Worm (Caenorhabditis elegans) whole organism, L2 larva: ENCODE data around the gene chil-13.
"Not testable (repeated sequence)": the region's sequence is repeated elsewhere in the genome, so short reads cannot be mapped to it uniquely, and the experiment has no call there.

Experiments
- F13H6.1 ChIP-seq: sonication (generic microtip); optimal IDR thresholded peaks from 2 replicates; lab custom pipeline; 2016; ENCODE audit warnings: missing genetic modification characterization, missing compliant biosample characterization
- R02D3.7 ChIP-seq: fragments of 150-350 bp; optimal IDR thresholded peaks from 2 replicates; lab custom pipeline; 2014; ENCODE audit warnings: missing biosample characterization, missing genetic modification characterization
- Y55F3AM.14 ChIP-seq: fragments of 200-800 bp; sonication (Bioruptor generic); optimal IDR thresholded peaks from 2 replicates; lab custom pipeline; 2018; ENCODE audit warnings: mild to moderate bottlenecking, missing genetic modification characterization, missing compliant biosample characterization
- alr-1 ChIP-seq: fragments of 150-350 bp; optimal IDR thresholded peaks from 2 replicates; lab custom pipeline; 2014; ENCODE audit warnings: missing biosample characterization, missing genetic modification characterization
- aly-2 ChIP-seq: fragments of 150-350 bp; optimal IDR thresholded peaks from 2 replicates; lab custom pipeline; 2014; ENCODE audit warnings: missing biosample characterization, missing genetic modification characterization
- ama-1 ChIP-seq: fragments of 150-350 bp; optimal IDR thresholded peaks from 2 replicates; lab custom pipeline; 2018; ENCODE audit warnings: inconsistent platforms
- blmp-1 ChIP-seq: sonication (generic microtip); optimal IDR thresholded peaks from 2 replicates; lab custom pipeline; 2017; ENCODE audit warnings: missing genetic modification characterization, mild to moderate bottlenecking, missing compliant biosample characterization, antibody characterized with exemption, moderate library complexity; ENCODE audit not compliant: insufficient read depth
- ceh-16 ChIP-seq: fragments of 150-350 bp; optimal IDR thresholded peaks from 2 replicates; lab custom pipeline; 2014; ENCODE audit warnings: missing biosample characterization, missing genetic modification characterization
- ceh-82 ChIP-seq: fragments of 150-350 bp; optimal IDR thresholded peaks from 2 replicates; lab custom pipeline; 2014; ENCODE audit warnings: missing biosample characterization, missing genetic modification characterization
- crh-2 ChIP-seq: sonication (generic microtip); optimal IDR thresholded peaks from 2 replicates; lab custom pipeline; 2017; ENCODE audit warnings: missing biosample characterization, missing genetic modification characterization
- dmd-4 ChIP-seq: sonication (generic microtip); optimal IDR thresholded peaks from 2 replicates; lab custom pipeline; 2017; ENCODE audit warnings: missing biosample characterization, missing genetic modification characterization
- elt-3 ChIP-seq: sonication (generic microtip); optimal IDR thresholded peaks from 2 replicates; lab custom pipeline; 2017; ENCODE audit warnings: missing biosample characterization, missing genetic modification characterization
- fos-1 ChIP-seq: fragments of 150-350 bp; optimal IDR thresholded peaks from 2 replicates; lab custom pipeline; 2014; ENCODE audit warnings: missing biosample characterization, missing genetic modification characterization
- lin-13 ChIP-seq: fragments of 150-350 bp; optimal IDR thresholded peaks from 2 replicates; lab custom pipeline; 2014; ENCODE audit warnings: missing biosample characterization, missing genetic modification reagents, missing genetic modification characterization
- lin-39 ChIP-seq: fragments of 150-350 bp; optimal IDR thresholded peaks from 2 replicates; lab custom pipeline; 2014; ENCODE audit warnings: missing biosample characterization, missing genetic modification reagents, missing genetic modification characterization
- lsy-2 ChIP-seq, 2 experiments: fragments of 150-350 bp in 1 of 2; sonication (generic microtip) in 1 of 2; optimal IDR thresholded peaks; 2 replicates each; lab custom pipeline; 2014 to 2017; ENCODE audit warnings: missing biosample characterization in 2 of 2, missing genetic modification characterization in 2 of 2
- mab-5 ChIP-seq: fragments of 150-350 bp; optimal IDR thresholded peaks from 2 replicates; lab custom pipeline; 2014; ENCODE audit warnings: missing biosample characterization, missing genetic modification characterization
- mbf-1 ChIP-seq: sonication (generic microtip); optimal IDR thresholded peaks from 2 replicates; lab custom pipeline; 2017; ENCODE audit warnings: missing biosample characterization, missing genetic modification characterization
- mdl-1 ChIP-seq, 2 experiments: fragments of 150-350 bp in 1 of 2; sonication (generic microtip) in 1 of 2; optimal IDR thresholded peaks; 2 replicates each; lab custom pipeline; 2017; ENCODE audit warnings: missing biosample characterization in 2 of 2, missing genetic modification characterization in 2 of 2
- nhr-10 ChIP-seq: sonication (generic microtip); optimal IDR thresholded peaks from 2 replicates; lab custom pipeline; 2017; ENCODE audit warnings: missing biosample characterization, missing genetic modification characterization
- nhr-12 ChIP-seq: fragments of 150-350 bp; optimal IDR thresholded peaks from 2 replicates; lab custom pipeline; 2014; ENCODE audit warnings: missing biosample characterization, missing genetic modification characterization
- nhr-23 ChIP-seq: fragments of 150-350 bp; optimal IDR thresholded peaks from 2 replicates; lab custom pipeline; 2014; ENCODE audit warnings: missing biosample characterization, missing genetic modification reagents, missing genetic modification characterization
- nhr-237 ChIP-seq: fragments of 150-350 bp; optimal IDR thresholded peaks from 2 replicates; lab custom pipeline; 2014; ENCODE audit warnings: missing biosample characterization, missing genetic modification characterization
- peb-1 ChIP-seq: fragments of 150-350 bp; optimal IDR thresholded peaks from 2 replicates; lab custom pipeline; 2014; ENCODE audit warnings: missing biosample characterization, missing genetic modification characterization
- sem-4 ChIP-seq: fragments of 150-350 bp; optimal IDR thresholded peaks from 2 replicates; lab custom pipeline; 2014; ENCODE audit warnings: missing biosample characterization, missing genetic modification reagents, missing genetic modification characterization
- skn-1 ChIP-seq: sonication (generic microtip); optimal IDR thresholded peaks from 2 replicates; lab custom pipeline; 2017; ENCODE audit warnings: missing biosample characterization, missing genetic modification characterization
- sma-9 ChIP-seq, 2 experiments: fragments of 150-350 bp in 1 of 2; sonication (generic microtip) in 1 of 2; optimal IDR thresholded peaks; 2 replicates each; lab custom pipeline; 2014 to 2016; ENCODE audit warnings: missing genetic modification characterization in 2 of 2, mild to moderate bottlenecking in 1 of 2, missing biosample characterization in 1 of 2, missing compliant biosample characterization in 1 of 2, missing genetic modification reagents in 1 of 2, moderate library complexity in 1 of 2
- unc-39 ChIP-seq: fragments of 150-350 bp; optimal IDR thresholded peaks from 2 replicates; lab custom pipeline; 2014; ENCODE audit warnings: missing biosample characterization, missing genetic modification characterization
- unc-62 ChIP-seq: fragments of 150-350 bp; optimal IDR thresholded peaks from 2 replicates; lab custom pipeline; 2014; ENCODE audit warnings: missing biosample characterization, missing genetic modification reagents, missing genetic modification characterization
- zag-1 ChIP-seq: fragments of 150-350 bp; optimal IDR thresholded peaks from 2 replicates; lab custom pipeline; 2014; ENCODE audit warnings: missing biosample characterization, missing genetic modification characterization
- ztf-11 ChIP-seq: sonication (generic microtip); optimal IDR thresholded peaks from 2 replicates; lab custom pipeline; 2017; ENCODE audit warnings: missing biosample characterization, missing genetic modification characterization
- ztf-4 ChIP-seq: fragments of 150-350 bp; optimal IDR thresholded peaks from 2 replicates; lab custom pipeline; 2014; ENCODE audit warnings: missing biosample characterization, missing genetic modification characterization

chil-13 gene

ce11 chrII:9468414-9468813 is 30.3 kb upstream of the chil-13 start, which contains the start of gene chil-23:
TSS of gene chil-23 (minus strand) at chrII:9468611.
- no peak for TF ChIP-seq nhr-237
- no peak for TF ChIP-seq mdl-1 (tag; optimal IDR thresholded peaks at IDR 0.05; lab: Kevin White, UChicago)
- TF ChIP-seq skn-1, result peak; percentile 48
- TF ChIP-seq sma-9 (GFP tag; optimal IDR thresholded peaks at IDR 0.05; lab: Kevin White, UChicago), result peak; percentile 60
- no peak for TF ChIP-seq sma-9 (tag; optimal IDR thresholded peaks at IDR 0.05; lab: Kevin White, UChicago)
- TF ChIP-seq fos-1 (tag; lab: Kevin White, UChicago), result peak; percentile 89
- peak; percentile 23 for TF ChIP-seq crh-2 (tag; lab: Kevin White, UChicago)

ce11 chrII:9466095-9466494 is 28.0 kb upstream of the chil-13 start, which contains the start of gene chil-22:
TSS of gene chil-22 (minus strand) at chrII:9466195.
- no peak for TF ChIP-seq zag-1 (tag; lab: Kevin White, UChicago)
- TF ChIP-seq alr-1 (tag; lab: Kevin White, UChicago), result no peak
- no peak for TF ChIP-seq mdl-1 (tag; optimal IDR thresholded peaks at IDR 0.05; lab: Kevin White, UChicago)
- TF ChIP-seq nhr-23 (tag; lab: Kevin White, UChicago), result no peak
- TF ChIP-seq ztf-4 (tag; lab: Kevin White, UChicago), result no peak
- no peak for TF ChIP-seq F13H6.1 (tag; lab: Kevin White, UChicago)
- no peak for TF ChIP-seq R02D3.7 (tag; lab: Kevin White, UChicago)
- no peak for TF ChIP-seq skn-1
- TF ChIP-seq unc-62 (GFP tag; lab: Kevin White, UChicago), result no peak
- no peak for TF ChIP-seq peb-1 (tag; lab: Kevin White, UChicago)
- TF ChIP-seq ztf-11 (tag; lab: Kevin White, UChicago), result no peak
- no peak for TF ChIP-seq ceh-16
- no peak for TF ChIP-seq mbf-1 (tag; lab: Kevin White, UChicago)
- no peak for TF ChIP-seq ceh-82 (tag; lab: Kevin White, UChicago)
- no peak for TF ChIP-seq lin-13
- no peak for TF ChIP-seq lsy-2 (tag; optimal IDR thresholded peaks at IDR 0.05; lab: Kevin White, UChicago)
- no peak for TF ChIP-seq Y55F3AM.14 (GFP tag; lab: Kevin White, UChicago)
- TF ChIP-seq nhr-12 (tag; lab: Kevin White, UChicago), result no peak

ce11 chrII:9461881-9462280 is 23.8 kb upstream of the chil-13 start, which contains the start of gene chil-21:
TSS of gene chil-21 (minus strand) at chrII:9461981.
- not testable (repeated sequence) for TF ChIP-seq nhr-237; R02D3.7 (tag; lab: Kevin White, UChicago); sem-4 (tag; lab: Kevin White, UChicago)
- TF ChIP-seq, all 48 proteins: peak for 0; not testable (repeated sequence) for 48

- not testable (repeated sequence) for TF ChIP-seq lin-13; ztf-11 (tag; lab: Kevin White, UChicago); aly-2 (tag; lab: Kevin White, UChicago)
Observed at ce11 chrII:9459462-9459861, 21.3 kb upstream of the chil-13 start, which contains the start of gene R09D1.14. TSS of gene R09D1.14 (minus strand) at chrII:9459562.

ce11 chrII:9454304-9454703 is 16.2 kb upstream of the chil-13 start, which contains the start of gene chil-19:
TSS of gene chil-19 (minus strand) at chrII:9454404.
- TF ChIP-seq mbf-1 (tag; lab: Kevin White, UChicago) (no peak), ztf-4 (tag; lab: Kevin White, UChicago) (no peak), mab-5 (tag; lab: Kevin White, UChicago) (no peak), lin-13 (no peak), nhr-10 (no peak)

- TF ChIP-seq R02D3.7, unc-39, blmp-1 (tag; lab: Kevin White, UChicago): not testable (repeated sequence)
Observed at ce11 chrII:9452172-9452571, 14.0 kb upstream of the chil-13 start, which contains the start of gene R09D1.12. TSS of gene R09D1.12 (minus strand) at chrII:9452272.

- no peak for TF ChIP-seq lin-39
- TF ChIP-seq nhr-23 (tag; lab: Kevin White, UChicago), result no peak
- TF ChIP-seq ama-1 (lab: Kevin White, UChicago), result no peak
- TF ChIP-seq dmd-4 (tag; lab: Kevin White, UChicago), result no peak
- TF ChIP-seq alr-1 (tag; lab: Kevin White, UChicago), result no peak
- no peak for TF ChIP-seq aly-2 (tag; lab: Kevin White, UChicago)
- TF ChIP-seq nhr-237, result no peak
- no peak for TF ChIP-seq elt-3
- TF ChIP-seq lin-13, result no peak
- TF ChIP-seq mab-5 (tag; lab: Kevin White, UChicago), result no peak
- no peak for TF ChIP-seq skn-1
Observed at ce11 chrII:9447965-9448364, 9.8 kb upstream of the chil-13 start, which contains the start of gene chil-18. TSS of gene chil-18 (plus strand) at chrII:9448265.
